Fruit fly (Drosophila melanogaster) S2 (cell line): ENCODE measurements around the gene ebo.
A peak's percentile ranks its signal among the peaks of the same experiment; 100 is the strongest.
"Not testable (repeated sequence)": the region's sequence is repeated elsewhere in the genome, so short reads cannot be mapped to it uniquely, and the experiment has no call there.

Experiments used
- CG8478 ChIP-seq: fragments of >200 bp; optimal IDR thresholded peaks from 2 replicates; lab custom pipeline; 2018
- CTCF ChIP-seq, 2 experiments: fragments of >200 bp; optimal IDR thresholded peaks; 2 replicates each; lab custom pipeline; 2018

The ebo gene

DNA sequence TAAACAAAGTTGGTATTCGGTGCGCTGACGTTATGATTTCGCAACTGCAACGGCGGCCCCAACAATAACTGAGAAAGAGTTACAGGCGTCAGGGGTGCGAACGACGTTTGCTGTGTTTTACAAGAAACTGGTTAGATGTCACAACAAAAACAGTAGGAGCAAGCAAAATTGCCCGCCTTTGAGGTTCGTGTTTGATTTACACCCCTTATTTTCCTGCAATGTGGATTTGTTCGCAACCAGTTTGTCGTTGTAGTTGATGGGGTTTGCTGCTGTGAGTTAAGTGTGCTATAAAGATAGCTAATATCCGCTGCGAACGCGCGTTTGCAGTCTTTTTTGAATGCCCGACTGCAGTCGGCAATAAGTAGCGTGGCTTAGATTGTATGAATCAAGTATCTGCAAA lies 22.1 kb upstream of the ebo start:
- TF ChIP-seq CG8478 (lab: Kevin White, UChicago) (no peak), CTCF (optimal IDR thresholded peaks at IDR 0.05; lab: Kevin White, UChicago) (no peak)

DNA sequence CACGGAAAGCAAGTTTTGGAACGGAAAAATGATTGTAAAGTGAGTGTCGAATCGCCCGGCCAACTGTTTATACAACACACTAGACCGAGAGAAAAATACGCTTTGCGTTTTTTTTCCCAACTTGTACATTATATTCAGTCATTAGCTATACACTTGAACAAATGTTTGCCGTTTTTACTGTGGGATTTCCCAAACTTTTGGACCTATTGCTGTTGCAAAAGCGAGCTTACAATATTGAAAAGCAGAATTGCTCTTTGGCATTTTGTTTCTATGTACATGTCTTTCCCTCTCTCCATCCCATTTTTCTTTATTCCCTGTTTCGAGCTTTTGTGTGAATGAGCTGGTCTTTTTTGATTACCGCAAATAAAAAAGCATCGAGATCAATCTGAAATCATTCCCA lies 21.0 kb upstream of the ebo start:
- TF ChIP-seq CTCF (optimal IDR thresholded peaks at IDR 0.05; lab: Kevin White, UChicago), result no peak
- no peak for TF ChIP-seq CG8478 (lab: Kevin White, UChicago)

DNA sequence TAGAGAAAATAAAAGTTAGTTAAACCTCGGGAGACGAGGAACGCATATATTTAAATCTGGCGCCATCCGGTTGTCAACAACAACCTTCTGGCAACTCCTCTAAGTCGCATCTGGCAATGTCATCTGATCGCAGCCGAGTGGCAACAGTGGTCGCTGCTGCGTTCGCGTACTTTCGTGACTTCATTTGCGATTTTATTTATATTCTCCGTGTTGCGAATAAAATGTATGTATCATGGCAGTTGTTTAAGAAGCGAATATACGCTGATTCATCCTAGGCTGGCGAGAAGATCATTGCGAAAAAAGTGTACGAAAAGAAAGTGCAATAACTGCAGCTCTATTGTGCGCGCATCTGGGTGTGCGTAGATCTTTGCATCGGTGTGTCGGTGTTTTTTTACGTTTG lies 19.9 kb upstream of the ebo start, which contains the start of gene svr:
Gene svr, plus strand, starts transcription at position 121 of the 400 bp plus-strand sequence.
- TF ChIP-seq CTCF (optimal IDR thresholded peaks at IDR 0.05; lab: Kevin White, UChicago) (peak; percentile 29 to 51), CG8478 (lab: Kevin White, UChicago) (no peak)

DNA sequence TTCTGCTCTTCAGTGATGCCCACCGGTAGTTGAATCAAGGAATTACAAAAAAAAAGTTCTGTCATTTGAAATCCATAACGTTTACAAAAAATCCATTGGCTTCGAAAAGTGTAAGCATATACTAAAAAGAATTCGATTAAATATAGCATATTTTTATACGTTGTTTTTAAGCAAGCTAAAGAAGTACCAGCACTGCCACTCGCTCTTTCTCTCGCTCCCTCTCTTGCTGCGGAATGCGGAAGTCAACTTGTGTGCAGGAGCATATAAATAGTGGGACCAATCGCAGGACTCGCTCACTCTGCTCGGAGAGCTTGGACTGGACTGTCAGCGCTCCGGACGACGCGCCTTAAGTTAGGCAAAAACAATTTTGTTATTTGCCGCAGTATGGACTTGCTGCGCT lies 18.2 kb upstream of the ebo start, which contains the start of gene CG17778:
Gene CG17778, plus strand, starts transcription at position 8 of the 400 bp plus-strand sequence.
- TF ChIP-seq CTCF (optimal IDR thresholded peaks at IDR 0.05; lab: Kevin White, UChicago) (no peak), CG8478 (lab: Kevin White, UChicago) (no peak)

DNA sequence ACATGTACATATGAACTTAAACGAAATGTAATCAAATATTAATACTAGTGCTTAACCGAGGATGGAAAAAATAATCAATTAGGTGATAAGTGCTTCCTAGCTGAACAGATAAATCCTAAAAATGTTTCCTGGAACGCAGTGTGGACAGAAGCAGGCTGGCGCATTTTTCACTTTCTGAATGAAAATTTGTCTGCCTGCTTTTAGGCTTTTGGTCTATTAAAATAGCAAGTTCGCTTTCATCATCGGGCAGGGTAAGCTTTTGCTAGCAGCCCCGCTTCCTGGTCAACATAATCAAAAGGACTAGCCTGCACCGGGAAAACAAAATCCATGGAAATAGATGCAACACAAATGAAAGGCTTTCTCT lies 17.8 kb upstream of the ebo start:
- TF ChIP-seq CG8478 (lab: Kevin White, UChicago) (no peak), CTCF (optimal IDR thresholded peaks at IDR 0.05; lab: Kevin White, UChicago) (no peak)

DNA sequence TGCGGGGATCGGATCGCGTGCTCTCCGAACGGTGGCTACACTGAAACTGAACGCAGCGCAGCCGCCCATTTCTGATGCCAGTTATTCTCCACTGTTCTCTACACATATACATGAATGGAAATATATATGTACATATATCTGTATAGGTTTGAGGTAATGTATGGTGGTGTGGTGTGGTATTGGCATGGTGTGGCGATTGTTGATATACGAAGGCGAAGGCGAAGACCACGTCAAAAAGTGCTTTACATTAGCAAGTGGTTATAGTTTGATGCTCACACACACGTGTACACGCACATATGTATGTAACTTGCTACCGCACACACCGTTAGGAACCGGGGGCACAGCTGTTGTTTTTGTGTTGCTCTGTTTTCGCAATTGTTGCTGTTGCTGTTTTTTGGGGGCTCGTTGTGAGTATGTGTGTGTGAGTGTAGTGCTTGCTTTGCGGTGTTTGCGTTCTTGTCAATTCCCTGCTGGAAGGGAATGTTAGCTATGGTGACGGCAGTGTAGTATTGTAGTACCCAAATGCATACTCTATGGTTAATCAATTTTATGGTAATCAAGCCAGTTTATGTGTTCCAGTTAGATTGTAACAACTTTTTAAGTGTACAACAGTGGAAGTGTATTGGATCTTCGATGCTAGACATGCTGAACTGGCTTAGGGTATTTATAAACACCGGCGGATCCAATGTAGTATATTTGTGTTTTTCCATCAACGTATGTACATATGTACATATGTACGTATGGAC lies 17.2 kb upstream of the ebo start, which contains the start of gene CG17896:
Gene CG17896, minus strand, starts transcription at position 51 of the 746 bp plus-strand sequence.
- TF ChIP-seq CTCF (optimal IDR thresholded peaks at IDR 0.05; lab: Kevin White, UChicago) (no peak), CG8478 (lab: Kevin White, UChicago) (no peak)

DNA sequence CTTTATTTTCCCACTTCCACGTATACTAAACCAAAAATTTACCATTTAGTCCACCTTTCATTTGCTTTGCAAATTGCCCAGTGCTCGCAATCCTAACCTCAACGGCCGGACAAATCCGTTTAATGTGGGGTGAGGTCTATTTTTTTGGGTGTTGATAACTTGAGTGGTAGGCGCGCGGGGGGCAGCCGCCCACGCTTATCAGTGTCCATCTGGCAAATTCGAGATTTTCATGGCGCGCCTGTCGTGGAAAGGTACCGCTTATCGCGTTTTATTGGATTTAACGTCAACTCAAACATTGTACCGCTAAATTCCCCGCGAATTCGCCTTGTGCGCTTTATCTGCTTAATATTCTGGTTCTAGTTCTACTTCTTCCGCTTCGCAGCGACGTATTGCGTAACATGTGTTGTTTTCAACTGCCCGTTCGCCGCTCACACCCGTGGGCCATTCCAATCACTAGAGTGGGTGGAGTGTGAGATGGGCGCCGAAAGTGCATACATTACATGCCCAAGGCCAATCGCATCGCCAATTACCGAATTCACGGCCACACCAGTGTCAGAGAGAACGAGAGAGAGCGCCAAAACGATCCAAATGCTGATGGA lies 16.4 kb upstream of the ebo start:
- TF ChIP-seq CG8478 (lab: Kevin White, UChicago), result no peak

DNA sequence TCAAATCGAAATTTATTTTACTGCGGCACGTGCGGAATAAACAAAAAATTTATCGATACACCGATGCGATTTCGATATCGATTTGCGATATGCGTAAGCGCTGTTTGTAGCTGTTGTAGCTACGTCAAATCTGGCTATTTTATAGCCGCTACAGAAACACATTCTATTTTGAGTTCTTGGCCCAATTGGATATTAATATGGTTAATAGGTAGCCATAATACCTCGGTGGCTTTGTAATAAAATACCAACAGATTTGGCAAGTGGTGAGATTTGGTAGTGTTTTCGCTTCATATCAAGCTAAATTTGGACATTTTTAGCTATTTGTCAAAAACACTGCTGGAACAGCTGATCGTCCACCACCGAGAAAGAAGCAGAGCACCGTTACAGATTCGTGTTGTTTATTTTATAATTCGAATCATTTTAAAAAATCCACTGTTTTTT lies 11.2 kb upstream of the ebo start, which contains the start of the genes CG18273 and CG3156:
Gene CG18273, minus strand, starts transcription at position 65 of the 441 bp plus-strand sequence.
Gene CG3156, plus strand, starts transcription at position 362 of the 441 bp plus-strand sequence.
- TF ChIP-seq CTCF (optimal IDR thresholded peaks at IDR 0.05; lab: Kevin White, UChicago), result no peak
- TF ChIP-seq CG8478 (lab: Kevin White, UChicago), result no peak

DNA sequence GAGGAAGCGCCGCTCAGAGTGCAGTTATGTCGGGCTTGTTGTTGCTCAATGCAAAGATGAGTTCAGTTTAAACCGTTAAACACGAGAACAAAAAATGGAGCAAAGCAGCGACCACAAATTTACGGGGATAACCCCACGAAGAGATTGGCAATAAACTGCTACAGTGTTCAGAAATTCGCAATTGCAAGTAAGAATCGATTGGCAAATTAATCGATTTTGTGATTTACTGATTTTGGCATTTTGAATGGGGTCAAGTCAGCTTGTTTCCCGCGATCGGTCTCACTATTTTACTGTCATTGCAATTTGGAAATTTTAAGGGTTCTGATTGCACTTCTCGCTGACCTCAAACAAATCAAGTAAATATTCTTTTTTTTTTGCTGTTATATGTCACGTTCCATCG lies 5.3 kb upstream of the ebo start, which contains the start of gene CG3176:
Gene CG3176, plus strand, starts transcription at position 221 of the 400 bp plus-strand sequence.
- not testable (repeated sequence) for TF ChIP-seq CTCF (optimal IDR thresholded peaks at IDR 0.05; lab: Kevin White, UChicago); CG8478 (lab: Kevin White, UChicago)

DNA sequence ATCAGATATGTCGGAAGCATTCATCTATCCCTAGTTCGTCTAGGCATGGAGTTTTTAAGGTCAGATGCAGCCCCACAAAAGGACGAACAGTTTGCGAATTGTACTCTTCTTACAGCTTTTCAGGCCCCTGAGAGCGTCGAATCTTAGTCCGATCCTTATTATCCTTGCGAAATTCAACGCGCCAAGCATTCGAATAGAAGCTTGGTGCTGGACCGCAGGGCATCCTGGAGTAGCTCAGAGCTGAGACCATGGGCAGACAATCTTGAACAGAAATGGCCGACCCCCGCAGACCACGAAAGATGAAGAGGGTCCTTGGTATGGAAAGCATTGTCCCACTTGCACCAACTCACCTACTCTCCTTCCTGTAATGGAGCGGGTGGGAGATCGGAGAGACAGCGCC lies 2.4 kb upstream of the ebo start, which contains the start of gene CG32817:
Gene CG32817, plus strand, starts transcription at position 301 of the 400 bp plus-strand sequence.
- TF ChIP-seq CTCF (optimal IDR thresholded peaks at IDR 0.05; lab: Kevin White, UChicago) (no peak), CG8478 (lab: Kevin White, UChicago) (no peak)

DNA sequence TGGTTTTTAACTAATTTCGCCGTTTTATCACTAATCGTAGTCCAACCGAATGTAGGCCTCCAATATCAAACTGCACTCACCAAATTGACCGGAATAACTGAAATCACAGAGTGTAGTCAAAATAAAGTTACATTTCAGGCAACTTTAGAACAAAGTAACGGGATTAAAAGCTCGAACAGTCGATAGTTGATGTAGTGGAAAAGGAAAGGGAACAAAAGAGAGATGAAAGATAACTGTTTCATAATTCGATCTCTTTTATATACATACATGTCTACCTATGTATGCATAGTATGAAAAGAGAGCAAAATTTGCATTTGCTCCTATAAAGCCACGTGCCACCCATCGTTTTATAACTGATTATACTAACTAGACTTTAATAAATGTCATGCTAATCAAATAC lies 5.8 kb downstream of the ebo start, which contains the start of gene CG32816:
Gene CG32816, minus strand, starts transcription at position 101 of the 400 bp plus-strand sequence.
- TF ChIP-seq CG8478 (lab: Kevin White, UChicago), result no peak

DNA sequence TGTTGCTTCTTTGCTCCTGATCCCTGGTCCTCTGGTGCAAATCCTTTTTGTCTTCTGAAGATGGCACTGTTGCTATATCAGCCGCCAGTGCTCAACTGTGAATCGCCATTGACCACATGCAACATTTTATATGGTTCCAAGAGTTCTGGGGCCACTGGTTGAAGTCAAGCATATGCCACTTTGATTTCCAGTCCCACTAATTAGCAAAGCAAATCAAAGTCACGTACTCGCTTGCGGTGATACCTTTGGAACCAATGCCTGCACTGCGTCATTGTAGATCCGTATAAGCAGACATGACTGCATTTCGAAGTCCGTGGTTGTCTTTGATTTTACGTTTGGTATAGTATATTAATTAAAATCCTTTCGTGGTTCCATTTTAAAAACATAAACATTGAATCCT lies 7.1 kb downstream of the ebo start, which contains the start of gene Cyp4g1:
Gene Cyp4g1, minus strand, starts transcription at position 101 of the 400 bp plus-strand sequence.
- no peak for TF ChIP-seq CG8478 (lab: Kevin White, UChicago)
- no peak for TF ChIP-seq CTCF (optimal IDR thresholded peaks at IDR 0.05; lab: Kevin White, UChicago)

DNA sequence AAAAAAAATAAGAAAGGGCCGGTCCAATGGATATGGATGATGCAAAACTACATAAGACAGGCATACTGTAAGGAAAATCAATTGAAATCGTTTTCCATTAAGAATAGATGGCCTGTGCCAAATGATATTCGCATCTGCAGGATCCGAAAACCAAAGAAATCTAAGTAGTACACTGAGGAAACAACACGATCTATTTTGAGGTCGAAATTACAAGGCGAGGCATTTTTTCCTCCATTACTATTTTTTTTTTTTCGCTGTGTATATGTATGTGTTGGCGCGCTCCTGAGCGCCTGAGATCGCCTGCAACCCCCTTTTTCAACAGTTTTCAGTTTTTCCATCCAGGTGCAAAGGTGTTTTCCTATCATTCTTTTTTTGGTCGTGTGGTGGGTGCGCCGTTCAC lies 12.4 kb downstream of the ebo start:
- TF ChIP-seq CTCF (optimal IDR thresholded peaks at IDR 0.05; lab: Kevin White, UChicago) (no peak), CG8478 (lab: Kevin White, UChicago) (no peak)

DNA sequence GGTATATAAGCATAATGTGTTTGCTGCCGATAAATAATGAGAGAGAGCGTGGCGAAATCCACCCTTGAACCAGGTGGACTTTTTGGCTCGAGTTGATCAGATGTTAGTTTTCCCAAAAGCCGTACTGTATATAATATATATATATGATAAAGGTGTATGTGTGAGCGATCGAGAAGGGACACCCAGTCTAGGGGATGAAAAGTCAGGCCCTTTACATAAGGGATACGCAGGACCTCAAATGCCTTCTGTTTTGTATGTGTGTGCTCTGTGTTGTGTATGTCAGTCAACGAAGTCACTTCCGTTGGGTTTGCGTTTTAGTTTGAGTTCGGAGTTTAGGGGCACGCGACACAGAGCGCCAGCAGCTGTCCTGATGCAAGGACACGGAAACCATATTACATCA lies 15.9 kb downstream of the ebo start, which contains the start of gene ase:
Gene ase, plus strand, starts transcription at position 301 of the 400 bp plus-strand sequence.
- no peak for TF ChIP-seq CTCF (optimal IDR thresholded peaks at IDR 0.05; lab: Kevin White, UChicago)
- TF ChIP-seq CG8478 (lab: Kevin White, UChicago), result no peak

DNA sequence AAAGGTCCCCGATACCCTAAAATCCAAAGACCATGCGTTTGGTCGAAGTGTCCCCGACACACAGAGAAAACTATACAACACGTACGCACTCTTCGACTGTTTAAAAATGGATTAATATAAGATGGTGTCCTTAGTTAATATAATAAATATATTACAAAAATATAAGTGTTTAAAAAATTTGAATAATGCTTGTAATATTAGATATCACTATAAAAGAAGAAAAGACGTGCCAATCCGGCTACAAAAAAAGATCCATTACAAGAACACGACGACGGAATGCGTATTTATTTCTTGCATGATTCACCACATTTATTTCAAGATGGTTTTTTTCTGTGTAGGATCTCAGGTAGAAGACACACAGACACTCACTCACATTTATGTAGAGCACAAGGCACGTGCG lies 18.6 kb downstream of the ebo start:
- TF ChIP-seq CTCF (optimal IDR thresholded peaks at IDR 0.05; lab: Kevin White, UChicago) (no peak), CG8478 (lab: Kevin White, UChicago) (no peak)
